Worm (Caenorhabditis elegans) whole organism, late embryonic: ENCODE data around the gene srg-28.

Source experiments
- K02D7.2 ChIP-seq: sonication (generic microtip); optimal IDR thresholded peaks from 2 replicates; lab custom pipeline; 2017; ENCODE audit warnings: mild to moderate bottlenecking, missing genetic modification characterization, missing compliant biosample characterization
- K09A11.1 ChIP-seq: sonication (generic microtip); optimal IDR thresholded peaks from 2 replicates; lab custom pipeline; 2017; ENCODE audit warnings: antibody characterized with exemption, mild to moderate bottlenecking, missing genetic modification characterization, missing compliant biosample characterization; ENCODE audit not compliant: insufficient read depth
- ahr-1 ChIP-seq: sonication (generic microtip); optimal IDR thresholded peaks from 2 replicates; lab custom pipeline; 2016; ENCODE audit warnings: missing genetic modification characterization, missing compliant biosample characterization
- ceh-18 ChIP-seq: sonication (generic microtip); optimal IDR thresholded peaks from 2 replicates; lab custom pipeline; 2016; ENCODE audit warnings: missing genetic modification characterization, missing compliant biosample characterization
- ceh-19 ChIP-seq: fragments of 200-800 bp; sonication (Bioruptor generic); optimal IDR thresholded peaks from 2 replicates; lab custom pipeline; 2018; ENCODE audit warnings: mild to moderate bottlenecking, missing genetic modification characterization, missing compliant biosample characterization
- ceh-24 ChIP-seq: sonication (generic microtip); optimal IDR thresholded peaks from 2 replicates; lab custom pipeline; 2016; ENCODE audit warnings: mild to moderate bottlenecking, missing genetic modification characterization, missing compliant biosample characterization
- ceh-30 ChIP-seq: fragments of 150-350 bp; optimal IDR thresholded peaks from 2 replicates; lab custom pipeline; 2014; ENCODE audit warnings: missing biosample characterization, missing genetic modification characterization
- ceh-34 ChIP-seq: sonication (generic microtip); optimal IDR thresholded peaks from 2 replicates; lab custom pipeline; 2016; ENCODE audit warnings: mild to moderate bottlenecking, missing genetic modification characterization, missing compliant biosample characterization
- ceh-45 ChIP-seq: fragments of 200-800 bp; sonication (Bioruptor generic); IDR thresholded peaks from 2 replicates; pipeline ENCODE4 v1.3.6; 2022; ENCODE audit warnings: missing genetic modification reagents, missing genetic modification characterization, missing compliant biosample characterization
- ceh-9 ChIP-seq: sonication (generic microtip); optimal IDR thresholded peaks from 2 replicates; lab custom pipeline; 2016; ENCODE audit warnings: mild to moderate bottlenecking, missing genetic modification characterization, inconsistent platforms, missing compliant biosample characterization
- dve-1 ChIP-seq: sonication (generic microtip); optimal IDR thresholded peaks from 2 replicates; lab custom pipeline; 2017; ENCODE audit warnings: antibody characterized with exemption, mild to moderate bottlenecking, missing genetic modification characterization, missing compliant biosample characterization
- ets-4 ChIP-seq: sonication (generic microtip); optimal IDR thresholded peaks from 2 replicates; lab custom pipeline; 2016; ENCODE audit warnings: missing genetic modification characterization, missing compliant biosample characterization
- eyg-1 ChIP-seq: sonication (generic microtip); optimal IDR thresholded peaks from 2 replicates; lab custom pipeline; 2016; ENCODE audit warnings: missing genotype, missing genetic modification characterization, missing compliant biosample characterization
- fax-1 ChIP-seq: sonication (generic microtip); optimal IDR thresholded peaks from 2 replicates; lab custom pipeline; 2016; ENCODE audit warnings: missing genotype, missing genetic modification characterization, missing compliant biosample characterization
- fkh-10 ChIP-seq: fragments of 150-350 bp; optimal IDR thresholded peaks from 2 replicates; lab custom pipeline; 2014; ENCODE audit warnings: missing biosample characterization, missing genetic modification reagents, missing genetic modification characterization
- hlh-13 ChIP-seq: fragments of 200-800 bp; sonication (Bioruptor generic); optimal IDR thresholded peaks from 2 replicates; lab custom pipeline; 2018; ENCODE audit warnings: mild to moderate bottlenecking, missing genetic modification characterization, missing compliant biosample characterization
- hlh-30 ChIP-seq: sonication (generic microtip); optimal IDR thresholded peaks from 2 replicates; lab custom pipeline; 2017; ENCODE audit warnings: antibody characterized with exemption, missing genetic modification characterization, missing compliant biosample characterization; ENCODE audit not compliant: insufficient read depth
- hlh-6 ChIP-seq: sonication (generic microtip); optimal IDR thresholded peaks from 2 replicates; lab custom pipeline; 2016; ENCODE audit warnings: missing genotype, missing genetic modification characterization, missing compliant biosample characterization
- hlh-8 ChIP-seq: sonication (generic microtip); optimal IDR thresholded peaks from 2 replicates; lab custom pipeline; 2016; ENCODE audit warnings: missing genotype, missing genetic modification characterization, missing compliant biosample characterization
- lim-6 ChIP-seq: sonication (generic microtip); optimal IDR thresholded peaks from 2 replicates; lab custom pipeline; 2016; ENCODE audit warnings: missing genetic modification characterization, missing compliant biosample characterization
- madf-2 ChIP-seq: sonication (generic microtip); optimal IDR thresholded peaks from 2 replicates; lab custom pipeline; 2017; ENCODE audit warnings: missing genetic modification characterization, missing compliant biosample characterization
- nfya-1 ChIP-seq: sonication (generic microtip); optimal IDR thresholded peaks from 2 replicates; lab custom pipeline; 2017; ENCODE audit warnings: missing genetic modification characterization, mild to moderate bottlenecking, missing compliant biosample characterization, antibody characterized with exemption, moderate library complexity
- nhr-11 ChIP-seq: fragments of 150-350 bp; optimal IDR thresholded peaks from 2 replicates; lab custom pipeline; 2014; ENCODE audit warnings: missing biosample characterization, missing genetic modification characterization
- pag-3 ChIP-seq: sonication (generic microtip); optimal IDR thresholded peaks from 2 replicates; lab custom pipeline; 2016; ENCODE audit warnings: missing compliant biosample characterization, missing genetic modification characterization, borderline replicate concordance
- pat-9 ChIP-seq: fragments of 200-800 bp; sonication (Bioruptor generic); optimal IDR thresholded peaks from 2 replicates; lab custom pipeline; 2018; ENCODE audit warnings: mild to moderate bottlenecking, missing genetic modification characterization, moderate library complexity, missing compliant biosample characterization
- pax-1 ChIP-seq: fragments of 150-350 bp; optimal IDR thresholded peaks from 2 replicates; lab custom pipeline; 2014; ENCODE audit warnings: missing biosample characterization, missing genetic modification characterization
- pha-2 ChIP-seq: sonication (generic microtip); optimal IDR thresholded peaks from 2 replicates; lab custom pipeline; 2017; ENCODE audit warnings: mild to moderate bottlenecking, missing genetic modification characterization, missing compliant biosample characterization
- pros-1 ChIP-seq: fragments of 150-350 bp; optimal IDR thresholded peaks from 2 replicates; lab custom pipeline; 2014; ENCODE audit warnings: missing biosample characterization, missing genetic modification reagents, missing genetic modification characterization
- ref-2 ChIP-seq: sonication (generic microtip); optimal IDR thresholded peaks from 2 replicates; lab custom pipeline; 2016; ENCODE audit warnings: missing genetic modification characterization, missing compliant biosample characterization
- rnt-1 ChIP-seq: sonication (generic microtip); optimal IDR thresholded peaks from 2 replicates; lab custom pipeline; 2016; ENCODE audit warnings: missing genetic modification characterization, missing compliant biosample characterization
- sox-4 ChIP-seq: sonication (generic microtip); optimal IDR thresholded peaks from 2 replicates; lab custom pipeline; 2017; ENCODE audit warnings: mild to moderate bottlenecking, missing genetic modification characterization, inconsistent platforms, missing compliant biosample characterization
- syd-9 ChIP-seq: sonication (generic microtip); optimal IDR thresholded peaks from 2 replicates; lab custom pipeline; 2016; ENCODE audit warnings: mild to moderate bottlenecking, missing genetic modification characterization, moderate library complexity, missing compliant biosample characterization
- tbx-2 ChIP-seq: sonication (generic microtip); optimal IDR thresholded peaks from 2 replicates; lab custom pipeline; 2016; ENCODE audit warnings: missing genetic modification characterization, missing compliant biosample characterization
- tbx-7 ChIP-seq: sonication (generic microtip); optimal IDR thresholded peaks from 2 replicates; lab custom pipeline; 2016; ENCODE audit warnings: missing genotype, missing genetic modification characterization, missing compliant biosample characterization
- ttx-3 ChIP-seq: sonication (generic microtip); optimal IDR thresholded peaks from 2 replicates; lab custom pipeline; 2016; ENCODE audit warnings: missing genetic modification reagents, missing genetic modification characterization, missing compliant biosample characterization
- unc-42 ChIP-seq: sonication (generic microtip); optimal IDR thresholded peaks from 2 replicates; lab custom pipeline; 2016; ENCODE audit warnings: missing genotype, missing genetic modification characterization, missing compliant biosample characterization
- unc-55 ChIP-seq: sonication (generic microtip); optimal IDR thresholded peaks from 2 replicates; lab custom pipeline; 2017; ENCODE audit warnings: missing biosample characterization, missing genetic modification reagents, missing genetic modification characterization

srg-28 gene

DNA sequence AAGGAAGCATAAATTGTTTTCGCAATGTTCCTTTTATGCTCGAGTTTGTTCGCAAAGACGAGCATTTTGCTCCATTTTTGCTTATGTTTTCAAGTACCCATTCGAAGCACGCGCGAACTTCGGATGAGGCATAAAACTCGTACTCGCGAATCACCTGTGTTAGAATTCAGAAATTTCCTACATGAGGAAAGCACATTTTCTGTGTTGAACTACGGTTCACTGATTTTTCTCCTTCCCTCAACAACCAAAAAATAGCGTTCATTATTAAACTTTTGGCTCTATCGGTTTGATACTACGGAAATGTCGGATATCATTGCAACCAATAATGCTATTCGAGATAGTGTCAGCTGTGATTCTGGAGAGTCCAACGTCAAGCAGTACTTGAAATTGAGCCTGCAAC, at the start of gene srg-28:
Gene srg-28 (plus strand): TSS at position 301 of the 400 bp plus-strand sequence.
- no peak for TF ChIP-seq hlh-13 (GFP tag; lab: Kevin White, UChicago)
- no peak for TF ChIP-seq pag-3
- TF ChIP-seq tbx-2 (tag; lab: Kevin White, UChicago) = no peak
- no peak for TF ChIP-seq pax-1 (tag; lab: Kevin White, UChicago)
- no peak for TF ChIP-seq ref-2
- TF ChIP-seq lim-6 (tag; lab: Kevin White, UChicago) = no peak
- TF ChIP-seq tbx-7 (tag; lab: Kevin White, UChicago) = no peak
- TF ChIP-seq ceh-34 (tag; lab: Kevin White, UChicago) = no peak
- no peak for TF ChIP-seq nfya-1 (tag; lab: Kevin White, UChicago)
- TF ChIP-seq K09A11.1 = no peak
- TF ChIP-seq ahr-1 (tag; lab: Kevin White, UChicago) = no peak
- no peak for TF ChIP-seq eyg-1 (tag; lab: Kevin White, UChicago)
- no peak for TF ChIP-seq rnt-1 (tag; lab: Kevin White, UChicago)
- no peak for TF ChIP-seq ets-4 (tag; lab: Kevin White, UChicago)

DNA sequence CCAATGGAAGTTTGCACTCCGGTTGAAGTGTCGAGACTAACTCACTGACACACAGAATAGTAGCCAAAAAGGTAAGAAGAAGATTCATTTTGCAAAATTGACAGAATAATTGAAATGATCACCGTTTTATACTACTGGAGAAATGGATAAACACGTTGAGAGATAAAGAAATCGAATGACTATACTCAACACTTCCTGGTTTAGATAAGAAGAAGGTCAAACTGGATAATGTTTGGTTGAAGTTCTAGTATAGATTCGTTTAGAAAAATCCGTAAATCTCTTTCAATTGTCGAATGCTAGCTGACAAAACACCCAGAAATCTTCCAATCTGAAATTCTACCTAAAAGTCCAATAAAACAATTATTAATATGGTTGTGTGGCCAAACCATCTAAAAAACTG, 47.4 kb upstream of the srg-28 start, which contains the start of gene Y49G5A.1:
Gene Y49G5A.1 (minus strand): TSS at position 101 of the 400 bp plus-strand sequence.
- no peak for TF ChIP-seq ref-2
- no peak for TF ChIP-seq pros-1 (tag; lab: Kevin White, UChicago)
- TF ChIP-seq ceh-34 (tag; lab: Kevin White, UChicago) = no peak
- no peak for TF ChIP-seq ceh-30 (tag; lab: Kevin White, UChicago)
- no peak for TF ChIP-seq pha-2 (tag; lab: Kevin White, UChicago)
- no peak for TF ChIP-seq nfya-1 (tag; lab: Kevin White, UChicago)
- TF ChIP-seq pat-9 (tag; lab: Kevin White, UChicago) = no peak
- no peak for TF ChIP-seq dve-1 (tag; lab: Kevin White, UChicago)
- TF ChIP-seq ceh-9 (tag; lab: Kevin White, UChicago) = no peak
- TF ChIP-seq ahr-1 (tag; lab: Kevin White, UChicago) = no peak
- no peak for TF ChIP-seq ceh-24 (tag; lab: Kevin White, UChicago)
- TF ChIP-seq ceh-45 (GFP tag; lab: Robert Waterston, UW) = no peak

DNA sequence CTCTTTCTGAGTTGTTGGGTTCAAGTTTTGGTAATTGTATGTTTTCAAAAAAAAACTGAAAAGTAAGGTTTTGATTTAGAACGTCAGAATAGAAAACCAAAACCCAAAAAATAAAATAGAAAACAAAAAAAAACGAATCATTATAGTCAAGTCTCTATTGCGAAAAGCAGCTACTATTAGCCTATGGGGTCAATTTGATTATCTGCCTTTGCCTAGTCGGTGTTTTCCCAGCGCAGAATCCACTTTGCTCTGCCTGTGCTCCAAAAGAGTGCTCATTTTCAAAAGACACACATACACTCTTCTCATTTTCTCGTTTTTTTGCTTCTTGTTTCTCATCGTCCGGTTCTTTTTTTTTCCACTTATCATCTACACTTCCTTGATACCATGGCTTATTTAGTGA, 46.0 kb upstream of the srg-28 start:
- no peak for TF ChIP-seq ceh-19
- peak; percentile 66 for TF ChIP-seq unc-42 (tag; lab: Kevin White, UChicago)

DNA sequence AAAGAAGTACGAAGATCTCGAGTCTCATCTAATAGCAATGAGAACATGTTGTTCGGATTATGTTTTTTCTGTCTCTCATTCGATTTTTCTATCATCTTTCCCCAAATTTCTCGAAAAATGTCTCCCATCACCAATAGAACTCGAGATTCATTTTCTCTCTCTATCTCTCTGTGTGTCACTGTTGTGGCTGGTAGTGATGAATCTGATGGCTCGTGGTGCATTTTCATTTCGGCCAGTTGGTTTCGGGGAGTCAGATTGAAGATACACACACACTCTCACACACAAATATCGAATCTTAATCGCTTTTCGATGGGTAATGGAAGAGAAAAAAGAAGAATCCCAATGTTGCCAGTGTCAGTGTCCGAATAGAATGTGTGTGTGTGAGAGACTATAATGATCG, 38.7 kb upstream of the srg-28 start:
- TF ChIP-seq hlh-30 (tag; lab: Kevin White, UChicago) (no peak), tbx-2 (tag; lab: Kevin White, UChicago) (peak; percentile 4), hlh-8 (tag; lab: Kevin White, UChicago) (no peak), fkh-10 (no peak), unc-55 (GFP tag; lab: Kevin White, UChicago) (peak; percentile 59), nhr-11 (tag; lab: Kevin White, UChicago) (no peak), fax-1 (no peak), ceh-34 (tag; lab: Kevin White, UChicago) (no peak), ceh-18 (tag; lab: Kevin White, UChicago) (peak; percentile 80), syd-9 (no peak), sox-4 (tag; lab: Kevin White, UChicago) (no peak), rnt-1 (tag; lab: Kevin White, UChicago) (peak; percentile 72), unc-42 (tag; lab: Kevin White, UChicago) (no peak), hlh-6 (tag; lab: Kevin White, UChicago) (no peak), pros-1 (tag; lab: Kevin White, UChicago) (no peak)

DNA sequence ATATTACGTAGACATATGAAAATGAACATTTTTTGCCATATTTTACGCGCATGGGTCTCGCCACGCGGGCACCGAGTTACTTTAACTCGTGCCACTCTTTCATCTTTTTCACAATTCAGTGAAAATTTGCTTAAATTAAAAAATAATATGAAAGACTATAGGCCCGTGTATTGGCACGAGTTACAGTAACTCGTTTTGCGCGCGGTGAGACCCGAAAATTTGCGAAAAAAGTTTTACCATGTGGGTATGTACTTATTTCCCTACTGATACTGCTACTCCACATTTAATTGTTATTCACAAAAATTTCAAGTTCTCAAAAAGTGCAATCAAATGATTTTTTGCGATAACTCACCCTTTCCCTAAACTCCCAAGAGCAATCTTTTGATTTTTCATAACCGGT, 36.9 kb upstream of the srg-28 start:
- no peak for TF ChIP-seq pros-1 (tag; lab: Kevin White, UChicago)
- no peak for TF ChIP-seq ttx-3 (tag; lab: Kevin White, UChicago)
- no peak for TF ChIP-seq madf-2 (tag; lab: Kevin White, UChicago)
- no peak for TF ChIP-seq K02D7.2
- TF ChIP-seq ceh-45 (GFP tag; lab: Robert Waterston, UW) = no peak
